Worm (Caenorhabditis elegans) whole organism, L4 larva: ENCODE measurements around the gene F14D7.9.

Source experiments
- fos-1 ChIP-seq: fragments of 150-350 bp; optimal IDR thresholded peaks from 2 replicates; lab custom pipeline; 2014; ENCODE audit warnings: missing biosample characterization, missing genetic modification characterization
- nhr-76 ChIP-seq: fragments of 150-350 bp; optimal IDR thresholded peaks from 2 replicates; lab custom pipeline; 2014; ENCODE audit warnings: missing biosample characterization, missing genetic modification characterization

DNA sequence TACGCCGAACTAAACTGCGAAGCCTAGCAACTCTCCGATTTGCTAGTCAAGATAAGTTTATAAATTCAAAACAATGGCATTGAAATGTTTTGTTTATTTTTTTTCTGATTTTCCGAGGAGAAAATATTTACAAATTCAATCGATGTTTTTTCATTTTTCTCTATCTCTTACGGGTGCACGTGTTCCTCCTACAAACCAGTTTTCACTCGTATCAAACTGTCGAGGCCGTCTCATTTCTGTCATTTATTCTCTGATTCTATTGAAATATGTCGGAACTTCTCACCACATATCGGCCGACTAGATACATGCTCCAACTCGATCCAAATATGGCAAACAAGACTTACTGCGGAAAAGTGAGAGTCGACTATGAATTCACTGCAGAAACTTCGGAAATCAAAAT lies 37.0 kb downstream of the F14D7.9 start, which contains the start of gene F47B8.8:
- no peak for TF ChIP-seq nhr-76 (tag; lab: Kevin White, UChicago)
- TF ChIP-seq fos-1 (tag; lab: Kevin White, UChicago) = no peak
